Worm (Caenorhabditis elegans): Measurements from ENCODE around the gene srx-137.

Gene srx-137

DNA sequence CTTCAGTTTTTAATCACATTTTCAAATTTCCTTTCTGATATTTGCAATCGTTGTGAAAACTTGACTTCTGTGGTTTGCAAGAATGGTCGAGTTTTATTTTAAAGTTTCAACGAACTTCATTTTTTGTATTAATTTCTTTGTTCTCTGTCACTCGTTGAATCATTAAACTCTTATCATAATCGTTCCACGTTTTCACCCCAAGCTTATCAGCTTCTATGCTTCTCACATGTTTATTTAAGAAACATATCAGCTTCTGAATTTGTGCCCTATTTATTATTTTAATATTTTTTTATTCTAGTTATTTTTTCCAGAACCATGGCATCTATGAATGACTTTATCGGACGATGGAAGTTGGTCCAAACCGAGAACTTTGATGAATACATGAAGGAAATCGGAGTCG lies 16.6 kb downstream of the srx-137 start, which contains the start of gene lbp-7:
Gene lbp-7 (plus strand): TSS at position 312 of the 400 bp plus-strand sequence.
- peak; percentile 70 for TF ChIP-seq sma-9 (GFP tag; optimal IDR thresholded peaks at IDR 0.05)
- no peak for TF ChIP-seq sma-9 (tag; optimal IDR thresholded peaks at IDR 0.05)
- peak; percentile 66 for TF ChIP-seq crh-2 (tag; optimal IDR thresholded peaks at IDR 0.05)
- no peak for TF ChIP-seq lin-11 (tag; optimal IDR thresholded peaks at IDR 0.05)
- peak; percentile 94 for TF ChIP-seq fos-1 (tag; optimal IDR thresholded peaks at IDR 0.05)
- TF ChIP-seq nhr-77 (tag; optimal IDR thresholded peaks at IDR 0.05) = no peak

DNA sequence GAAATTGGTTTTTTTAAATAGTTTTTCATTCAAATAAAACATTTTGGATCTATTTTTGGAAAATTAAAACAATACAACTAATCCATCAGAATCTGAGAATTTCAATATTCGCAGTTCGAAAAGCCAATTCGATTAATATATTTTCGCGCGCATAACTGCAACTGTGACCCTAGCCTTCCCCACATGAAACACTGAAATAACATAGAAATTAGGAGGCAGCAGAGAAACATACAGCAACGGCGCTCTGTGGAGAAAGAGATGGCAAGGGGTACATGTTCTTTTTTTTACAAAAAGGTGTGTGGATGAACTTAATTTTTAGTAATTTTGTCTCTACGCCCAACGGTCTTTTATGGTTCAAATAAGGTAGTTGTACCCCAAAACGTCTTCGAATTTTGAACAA lies 17.6 kb downstream of the srx-137 start:
- peak; percentile 33 for TF ChIP-seq C34F6.9 (tag; optimal IDR thresholded peaks at IDR 0.05)
- TF ChIP-seq ZK546.5 (tag; optimal IDR thresholded peaks at IDR 0.05) = no peak

DNA sequence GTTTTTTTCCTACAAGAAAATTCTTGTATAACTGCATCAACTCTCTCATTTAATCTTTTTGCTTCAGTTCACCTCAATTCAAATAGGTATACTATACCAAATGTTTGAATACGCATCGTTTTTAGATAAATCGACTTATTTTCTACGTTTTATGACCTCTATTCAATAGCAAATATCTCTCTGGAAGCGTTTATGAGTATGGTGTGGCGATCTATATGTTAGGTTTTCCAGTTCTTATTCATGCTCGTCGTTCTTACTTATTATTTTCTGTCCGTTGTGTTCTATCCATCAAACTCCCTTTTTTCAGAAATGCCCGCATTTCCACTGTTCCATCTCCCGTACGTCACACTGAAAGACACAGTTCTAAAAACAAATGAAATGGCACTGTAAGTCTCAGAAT lies 18.0 kb downstream of the srx-137 start, which contains the start of gene T22G5.3:
Gene T22G5.3 (plus strand): TSS at position 301 of the 400 bp plus-strand sequence.
- TF ChIP-seq elt-1 (tag; optimal IDR thresholded peaks at IDR 0.05) = no peak
- TF ChIP-seq egl-27 (tag; optimal IDR thresholded peaks at IDR 0.05) = no peak
- TF ChIP-seq peb-1 (tag; optimal IDR thresholded peaks at IDR 0.05) = no peak
- no peak for TF ChIP-seq alr-1 (tag; optimal IDR thresholded peaks at IDR 0.05)
- TF ChIP-seq Y55F3AM.14 (GFP tag; optimal IDR thresholded peaks at IDR 0.05) = no peak

DNA sequence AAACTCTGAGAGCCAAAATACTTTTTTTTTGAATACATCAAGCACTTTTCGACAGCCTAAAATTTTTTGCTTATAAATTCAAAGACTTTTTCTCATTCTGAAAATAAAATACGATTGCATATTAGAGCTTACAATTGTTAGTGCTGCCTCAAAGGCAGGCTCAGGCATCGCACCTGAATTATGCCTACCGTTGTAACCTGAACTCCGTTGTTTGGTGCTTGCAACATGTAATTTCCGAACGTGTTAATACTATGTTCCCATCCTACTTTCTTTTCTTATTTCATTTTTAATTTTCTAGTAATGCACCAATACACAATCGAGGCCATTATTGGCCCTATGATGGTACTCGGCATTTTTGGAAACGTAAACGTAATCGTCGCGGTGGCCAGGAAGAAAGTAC lies 24.8 kb downstream of the srx-137 start, which contains the start of gene srsx-19:
Gene srsx-19 (plus strand): TSS at position 301 of the 400 bp plus-strand sequence.
- no peak for TF ChIP-seq dmd-4 (tag; optimal IDR thresholded peaks at IDR 0.05)
- TF ChIP-seq ceh-16 (tag; optimal IDR thresholded peaks at IDR 0.05) = no peak
- no peak for TF ChIP-seq fos-1 (tag; optimal IDR thresholded peaks at IDR 0.05)
- no peak for TF ChIP-seq nhr-11 (tag; optimal IDR thresholded peaks at IDR 0.05)
- no peak for TF ChIP-seq sma-9 (GFP tag; optimal IDR thresholded peaks at IDR 0.05)
- TF ChIP-seq sma-9 (tag; optimal IDR thresholded peaks at IDR 0.05) = no peak
- TF ChIP-seq C34F6.9 (tag; optimal IDR thresholded peaks at IDR 0.05) = no peak
- no peak for TF ChIP-seq peb-1 (tag; optimal IDR thresholded peaks at IDR 0.05)
- TF ChIP-seq mab-5 (tag; optimal IDR thresholded peaks at IDR 0.05) = no peak
- TF ChIP-seq R02D3.7 (tag; optimal IDR thresholded peaks at IDR 0.05) = no peak
- no peak for TF ChIP-seq ceh-82 (tag; optimal IDR thresholded peaks at IDR 0.05)
- TF ChIP-seq aly-2 (tag; optimal IDR thresholded peaks at IDR 0.05) = no peak
- no peak for TF ChIP-seq ZK546.5 (tag; optimal IDR thresholded peaks at IDR 0.05)
- no peak for TF ChIP-seq nhr-77 (tag; optimal IDR thresholded peaks at IDR 0.05)
- TF ChIP-seq alr-1 (tag; optimal IDR thresholded peaks at IDR 0.05) = no peak
- no peak for TF ChIP-seq elt-3 (tag; optimal IDR thresholded peaks at IDR 0.05)
- TF ChIP-seq sem-4 (tag; optimal IDR thresholded peaks at IDR 0.05) = no peak
- TF ChIP-seq nhr-129 (tag; optimal IDR thresholded peaks at IDR 0.05) = no peak
- no peak for TF ChIP-seq gmeb-1 (tag; optimal IDR thresholded peaks at IDR 0.05)
- no peak for TF ChIP-seq nhr-237 (tag; optimal IDR thresholded peaks at IDR 0.05)
- TF ChIP-seq F13H6.1 (tag; optimal IDR thresholded peaks at IDR 0.05) = no peak

DNA sequence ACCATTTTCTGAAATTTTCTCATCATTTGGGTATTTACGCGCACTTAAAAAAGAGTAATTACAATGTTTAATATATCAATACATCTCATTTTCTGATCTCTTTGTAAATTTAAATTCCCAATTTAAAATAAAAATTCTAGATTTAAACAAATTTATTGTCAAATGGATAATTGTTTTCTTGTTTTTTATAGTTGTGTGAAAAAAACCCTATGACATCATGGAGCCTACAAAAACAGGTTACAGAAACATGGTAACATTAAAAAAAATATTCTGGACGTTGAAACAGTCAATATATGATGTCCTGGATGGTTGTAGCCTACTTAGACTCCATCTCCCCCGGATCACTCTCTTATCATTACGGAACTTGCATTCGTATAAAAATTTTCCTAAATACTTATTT lies 26.9 kb downstream of the srx-137 start, which contains the start of gene spp-12:
Gene spp-12 (plus strand): TSS at position 301 of the 400 bp plus-strand sequence.
- TF ChIP-seq dmd-4 (tag; optimal IDR thresholded peaks at IDR 0.05) = no peak
- TF ChIP-seq nhr-129 (tag; optimal IDR thresholded peaks at IDR 0.05) = no peak
- TF ChIP-seq gmeb-1 (tag; optimal IDR thresholded peaks at IDR 0.05) = no peak
- TF ChIP-seq ZK546.5 (tag; optimal IDR thresholded peaks at IDR 0.05) = no peak
- TF ChIP-seq sma-9 (GFP tag; optimal IDR thresholded peaks at IDR 0.05) = no peak
- no peak for TF ChIP-seq sma-9 (tag; optimal IDR thresholded peaks at IDR 0.05)
- no peak for TF ChIP-seq lin-11 (tag; optimal IDR thresholded peaks at IDR 0.05)
- no peak for TF ChIP-seq nhr-237 (tag; optimal IDR thresholded peaks at IDR 0.05)
- no peak for TF ChIP-seq F13H6.1 (tag; optimal IDR thresholded peaks at IDR 0.05)
- no peak for TF ChIP-seq egl-27 (tag; optimal IDR thresholded peaks at IDR 0.05)

DNA sequence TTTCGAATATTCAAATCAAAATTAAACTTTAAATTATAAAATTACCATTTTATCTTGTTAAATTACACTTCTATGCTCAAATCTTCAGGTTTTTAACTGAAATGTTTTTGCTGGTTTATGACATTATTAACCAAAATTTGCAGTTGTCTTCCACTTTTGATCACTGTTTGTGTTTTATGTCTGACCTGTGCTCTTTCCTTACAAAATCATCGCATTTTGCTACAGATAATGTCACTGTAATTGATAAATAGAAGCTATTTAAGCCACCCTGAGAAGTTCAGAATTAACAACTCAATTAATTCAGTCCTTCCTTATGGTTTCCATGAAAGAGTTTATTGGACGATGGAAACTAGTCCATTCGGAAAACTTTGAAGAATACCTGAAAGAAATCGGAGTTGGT lies 27.9 kb downstream of the srx-137 start, which contains the start of gene lbp-8:
Gene lbp-8 (plus strand): TSS at position 301 of the 400 bp plus-strand sequence.
- no peak for TF ChIP-seq dmd-4 (tag; optimal IDR thresholded peaks at IDR 0.05)
- no peak for TF ChIP-seq zag-1 (tag; optimal IDR thresholded peaks at IDR 0.05)
- no peak for TF ChIP-seq crh-2 (tag; optimal IDR thresholded peaks at IDR 0.05)
- TF ChIP-seq snpc-4 (tag; optimal IDR thresholded peaks at IDR 0.05) = no peak
- no peak for TF ChIP-seq nhr-12 (tag; optimal IDR thresholded peaks at IDR 0.05)
- TF ChIP-seq nhr-237 (tag; optimal IDR thresholded peaks at IDR 0.05) = no peak
- TF ChIP-seq blmp-1 (tag; optimal IDR thresholded peaks at IDR 0.05; ENCODE audit: insufficient read depth) = no peak

DNA sequence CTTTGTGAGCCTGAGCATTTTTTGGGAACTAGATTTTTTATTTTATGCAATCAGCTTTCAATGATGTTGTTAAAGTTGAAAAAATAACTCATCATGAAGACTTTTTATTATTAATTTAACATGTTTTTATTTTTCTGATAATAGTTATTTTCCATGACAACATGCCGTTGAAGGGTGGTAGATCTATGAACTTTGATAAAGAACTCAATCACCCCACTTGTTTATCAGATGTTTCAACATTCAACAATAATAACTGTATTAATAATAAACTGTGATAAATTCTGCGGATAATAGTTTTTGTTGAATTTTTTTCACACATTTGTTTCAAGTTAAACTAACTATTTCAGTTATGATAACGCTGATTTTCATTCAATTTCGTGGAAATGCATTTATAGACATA lies 28.9 kb downstream of the srx-137 start:
- TF ChIP-seq nhr-21 (tag; optimal IDR thresholded peaks at IDR 0.05) = peak; percentile 12
- no peak for TF ChIP-seq sem-4 (tag; optimal IDR thresholded peaks at IDR 0.05)
- peak; percentile 1 for TF ChIP-seq sma-9 (GFP tag; optimal IDR thresholded peaks at IDR 0.05)
- no peak for TF ChIP-seq sma-9 (tag; optimal IDR thresholded peaks at IDR 0.05)
